Fruit fly (Drosophila melanogaster) whole organism, prepupa: ENCODE results near the gene Pgm1.

Experiments
- Blimp-1 ChIP-seq: fragments of 200-800 bp; sonication (Bioruptor generic); optimal IDR thresholded peaks from 3 replicates; lab custom pipeline; 2017; ENCODE audit warnings: missing biosample characterization, missing genetic modification characterization, mild to moderate bottlenecking, moderate library complexity, missing genetic modification reagents
- CG10631 ChIP-seq: fragments of 200-800 bp; sonication (Bioruptor generic); optimal IDR thresholded peaks from 2 replicates; lab custom pipeline; 2016; ENCODE audit warnings: missing biosample characterization, missing genetic modification characterization
- CG10669 ChIP-seq: fragments of 200-800 bp; sonication (Bioruptor generic); optimal IDR thresholded peaks from 3 replicates; lab custom pipeline; 2018; ENCODE audit warnings: missing biosample characterization, mild to moderate bottlenecking, missing genetic modification characterization, moderate library complexity
- CG11762 ChIP-seq: fragments of 200-800 bp; sonication (Bioruptor generic); optimal IDR thresholded peaks from 3 replicates; lab custom pipeline; 2016; ENCODE audit warnings: missing biosample characterization, missing genetic modification characterization; ENCODE audit not compliant: insufficient read depth
- CG16779 ChIP-seq: fragments of 200-800 bp; sonication (Bioruptor generic); optimal IDR thresholded peaks from 3 replicates; lab custom pipeline; 2017; ENCODE audit warnings: missing biosample characterization, mild to moderate bottlenecking, missing genetic modification characterization
- CG3032 ChIP-seq: fragments of 200-800 bp; optimal IDR thresholded peaks from 2 replicates; lab custom pipeline; 2019; ENCODE audit warnings: missing biosample characterization, mild to moderate bottlenecking, missing genetic modification characterization, moderate library complexity
- CG32006 ChIP-seq: fragments of 200-800 bp; sonication (Bioruptor generic); optimal IDR thresholded peaks from 3 replicates; lab custom pipeline; 2017; ENCODE audit warnings: missing biosample characterization, mild to moderate bottlenecking, missing genetic modification characterization
- CG34406 ChIP-seq: fragments of 200-800 bp; sonication (Bioruptor generic); optimal IDR thresholded peaks from 3 replicates; lab custom pipeline; 2016; ENCODE audit warnings: missing biosample characterization, missing genetic modification characterization
- CG3919 ChIP-seq: fragments of 200-800 bp; sonication (Bioruptor generic); optimal IDR thresholded peaks from 3 replicates; lab custom pipeline; 2016; ENCODE audit warnings: missing biosample characterization, missing genetic modification characterization
- CG4318 ChIP-seq: fragments of 200-800 bp; sonication (Bioruptor generic); optimal IDR thresholded peaks from 3 replicates; lab custom pipeline; 2017; ENCODE audit warnings: missing biosample characterization, mild to moderate bottlenecking, missing genetic modification characterization
- CG6276 ChIP-seq: fragments of 200-800 bp; sonication (Bioruptor generic); optimal IDR thresholded peaks from 2 replicates; lab custom pipeline; 2017; ENCODE audit warnings: missing biosample characterization, mild to moderate bottlenecking, missing genetic modification characterization
- CG6792 ChIP-seq: fragments of 200-800 bp; sonication (Bioruptor generic); optimal IDR thresholded peaks from 3 replicates; lab custom pipeline; 2016; ENCODE audit warnings: missing biosample characterization, missing genetic modification characterization
- CG6808 ChIP-seq: fragments of 200-800 bp; sonication (Bioruptor generic); optimal IDR thresholded peaks from 3 replicates; lab custom pipeline; 2017; ENCODE audit warnings: missing biosample characterization, missing genetic modification characterization, mild to moderate bottlenecking, moderate library complexity, missing genetic modification reagents
- CG7368 ChIP-seq: fragments of 200-800 bp; sonication (Bioruptor generic); optimal IDR thresholded peaks from 3 replicates; lab custom pipeline; 2016; ENCODE audit warnings: missing biosample characterization, missing genetic modification characterization
- CG8319 ChIP-seq: fragments of 200-800 bp; sonication (Bioruptor generic); optimal IDR thresholded peaks from 3 replicates; lab custom pipeline; 2016; ENCODE audit warnings: missing biosample characterization, missing genetic modification characterization
- Eip75B ChIP-seq: fragments of 200-800 bp; sonication (Bioruptor generic); optimal IDR thresholded peaks from 3 replicates; lab custom pipeline; 2016; ENCODE audit warnings: missing biosample characterization, missing genetic modification characterization
- Eip78C ChIP-seq: fragments of 200-800 bp; sonication (Bioruptor generic); peaks from one replicate; lab custom pipeline; 2016; ENCODE audit warnings: missing biosample characterization, missing genetic modification characterization
- Eip93F ChIP-seq: fragments of 200-800 bp; sonication (Bioruptor generic); optimal IDR thresholded peaks from 2 replicates; lab custom pipeline; 2016; ENCODE audit warnings: missing biosample characterization, mild to moderate bottlenecking, missing genetic modification characterization
- Ets96B ChIP-seq: fragments of 200-800 bp; optimal IDR thresholded peaks from 2 replicates; lab custom pipeline; 2019; ENCODE audit warnings: missing biosample characterization, mild to moderate bottlenecking, missing genetic modification characterization, moderate library complexity
- Hr39 ChIP-seq: fragments of 200-800 bp; sonication (Bioruptor generic); optimal IDR thresholded peaks from 2 replicates; lab custom pipeline; 2016; ENCODE audit warnings: missing biosample characterization, missing genetic modification characterization
- Lpt ChIP-seq: fragments of 200-800 bp; sonication (Bioruptor generic); optimal IDR thresholded peaks from 3 replicates; lab custom pipeline; 2016; ENCODE audit warnings: missing biosample characterization, missing genetic modification characterization
- OdsH ChIP-seq: fragments of 200-800 bp; sonication (Bioruptor generic); optimal IDR thresholded peaks from 3 replicates; lab custom pipeline; 2016; ENCODE audit warnings: missing biosample characterization, missing genetic modification characterization
- Smox ChIP-seq: fragments of 200-800 bp; sonication (Bioruptor generic); optimal IDR thresholded peaks from 3 replicates; lab custom pipeline; 2016; ENCODE audit warnings: missing biosample characterization, missing genetic modification characterization
- Sox102F ChIP-seq: fragments of 200-800 bp; sonication (Bioruptor generic); optimal IDR thresholded peaks from 2 replicates; lab custom pipeline; 2016; ENCODE audit warnings: missing biosample characterization, mild to moderate bottlenecking, missing genetic modification characterization
- Sox14 ChIP-seq: fragments of 200-800 bp; sonication (Bioruptor generic); optimal IDR thresholded peaks from 3 replicates; lab custom pipeline; 2016; ENCODE audit warnings: missing biosample characterization, missing genetic modification characterization
- achi ChIP-seq: fragments of 200-800 bp; sonication (Bioruptor generic); optimal IDR thresholded peaks from 3 replicates; lab custom pipeline; 2016; ENCODE audit warnings: missing biosample characterization, missing genetic modification characterization
- acj6 ChIP-seq: fragments of 200-800 bp; sonication (Bioruptor generic); optimal IDR thresholded peaks from 3 replicates; lab custom pipeline; 2016; ENCODE audit warnings: missing biosample characterization, missing genetic modification characterization
- dac ChIP-seq: fragments of 200-800 bp; sonication (Bioruptor generic); optimal IDR thresholded peaks from 2 replicates; lab custom pipeline; 2017; ENCODE audit warnings: missing biosample characterization, mild to moderate bottlenecking, missing genetic modification characterization
- dsx ChIP-seq: fragments of 200-800 bp; optimal IDR thresholded peaks from 3 replicates; lab custom pipeline; 2019; ENCODE audit warnings: missing biosample characterization, mild to moderate bottlenecking, missing genetic modification characterization, moderate library complexity; ENCODE audit not compliant: poor library complexity, severe bottlenecking
- eg ChIP-seq: fragments of 200-800 bp; sonication (Bioruptor generic); IDR thresholded peaks from 3 replicates; pipeline ENCODE4 v1.3.6; 2022; ENCODE audit warnings: missing biosample characterization, missing genetic modification characterization
- esn ChIP-seq: fragments of 200-800 bp; sonication (Bioruptor generic); optimal IDR thresholded peaks from 2 replicates; lab custom pipeline; 2016; ENCODE audit warnings: missing biosample characterization, mild to moderate bottlenecking, missing genetic modification characterization, moderate library complexity
- fd85E ChIP-seq: fragments of 200-800 bp; sonication (Bioruptor generic); optimal IDR thresholded peaks from 3 replicates; lab custom pipeline; 2016; ENCODE audit warnings: missing biosample characterization, missing genetic modification characterization
- fkh ChIP-seq: fragments of 200-800 bp; sonication (Bioruptor generic); optimal IDR thresholded peaks from 3 replicates; lab custom pipeline; 2017; ENCODE audit warnings: missing biosample characterization, mild to moderate bottlenecking, missing genetic modification characterization, moderate library complexity
- lz ChIP-seq: fragments of 200-800 bp; sonication (Bioruptor generic); optimal IDR thresholded peaks from 3 replicates; lab custom pipeline; 2016; ENCODE audit warnings: missing biosample characterization, missing genetic modification characterization
- pdm3 ChIP-seq: fragments of 200-800 bp; sonication (Bioruptor generic); optimal IDR thresholded peaks from 3 replicates; lab custom pipeline; 2016; ENCODE audit warnings: missing biosample characterization, missing genetic modification characterization
- salr ChIP-seq, 2 experiments: fragments of 200-800 bp; sonication (Bioruptor generic); optimal IDR thresholded peaks; 3 replicates each; lab custom pipeline; 2016 to 2018; ENCODE audit warnings: missing biosample characterization in 2 of 2, missing genetic modification characterization in 2 of 2, mild to moderate bottlenecking in 1 of 2
- spab ChIP-seq: fragments of 200-800 bp; sonication (Bioruptor generic); optimal IDR thresholded peaks from 2 replicates; lab custom pipeline; 2017; ENCODE audit warnings: missing biosample characterization, mild to moderate bottlenecking, missing genetic modification characterization, missing genetic modification reagents
- ss ChIP-seq, 2 experiments: fragments of 200-800 bp; sonication (Bioruptor generic); optimal IDR thresholded peaks; 2 replicates in 1 of 2; 3 replicates in 1 of 2; lab custom pipeline; 2017 to 2018; ENCODE audit warnings: mild to moderate bottlenecking in 2 of 2, missing biosample characterization in 2 of 2, missing genetic modification characterization in 2 of 2, moderate library complexity in 1 of 2
- svp ChIP-seq: fragments of 200-800 bp; sonication (Bioruptor generic); peaks from one replicate; lab custom pipeline; 2016; ENCODE audit warnings: missing biosample characterization, missing genetic modification characterization
- topi ChIP-seq: fragments of 200-800 bp; sonication (Bioruptor generic); optimal IDR thresholded peaks from 3 replicates; lab custom pipeline; 2016; ENCODE audit warnings: missing biosample characterization, missing genetic modification characterization
- vri ChIP-seq: fragments of 200-800 bp; sonication (Bioruptor generic); optimal IDR thresholded peaks from 3 replicates; lab custom pipeline; 2016; ENCODE audit warnings: missing biosample characterization, mild to moderate bottlenecking, missing genetic modification characterization

Pgm1 gene

dm6 chr3L:16172809-16173276 lies 44.5 kb upstream of the Pgm1 start (continued):
- peak; percentile 65 for TF ChIP-seq CG6792 (GFP tag; lab: Kevin White, UChicago)
- TF ChIP-seq dsx (GFP tag; lab: Kevin White, UChicago) = peak; percentile 71
- peak; percentile 64 for TF ChIP-seq Sox14
- no peak for TF ChIP-seq eg (GFP tag; lab: Robert Waterston, UW)
- TF ChIP-seq Sox102F = peak; percentile 61
- peak; percentile 83 for TF ChIP-seq CG10631
- no peak for TF ChIP-seq dac (GFP tag; lab: Kevin White, UChicago)
- peak; percentile 49 for TF ChIP-seq CG4318 (GFP tag; lab: Kevin White, UChicago)

DNA sequence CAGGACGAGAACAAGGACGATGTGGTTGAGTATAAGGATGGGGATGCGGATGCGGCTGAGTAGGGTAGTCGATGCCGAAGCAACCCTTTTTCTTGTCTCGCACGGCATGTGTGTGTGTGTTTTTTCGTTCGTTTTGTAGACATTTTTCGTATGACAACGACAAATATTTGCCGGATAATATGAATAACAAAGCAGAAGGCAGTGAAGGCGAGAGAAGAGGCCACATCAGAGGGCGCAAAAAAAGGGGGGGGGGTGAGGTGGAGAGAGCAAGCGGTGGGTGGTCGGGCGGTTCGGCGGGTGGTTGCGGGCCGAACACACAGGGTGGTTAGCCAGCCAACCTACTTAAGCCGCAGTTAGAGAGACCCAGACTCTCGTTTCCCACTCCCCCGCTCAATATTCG lies 44.0 kb upstream of the Pgm1 start:
- peak; percentile 18 for TF ChIP-seq fkh
- TF ChIP-seq dac (GFP tag; lab: Kevin White, UChicago) = no peak
- no peak for TF ChIP-seq CG6792 (GFP tag; lab: Kevin White, UChicago)
- no peak for TF ChIP-seq Eip93F
- no peak for TF ChIP-seq lz

DNA sequence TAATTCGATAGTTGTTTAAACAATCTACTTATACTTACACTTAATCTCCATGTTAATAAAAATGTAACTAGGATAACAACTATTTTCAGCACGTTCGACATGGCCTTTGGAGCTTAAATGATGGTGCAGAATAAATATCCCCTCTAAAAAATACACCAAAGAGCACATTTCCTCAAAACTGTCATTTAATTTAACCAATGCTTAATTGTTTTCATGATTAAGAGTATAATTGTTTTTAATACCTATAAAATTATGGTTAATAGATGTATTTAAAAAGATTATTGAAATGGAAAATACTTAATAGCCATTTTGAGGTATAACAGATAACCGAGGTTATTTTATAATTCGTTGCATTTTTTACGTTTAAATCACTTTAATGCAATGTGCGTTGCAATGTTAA lies 42.9 kb upstream of the Pgm1 start, which contains the start of gene CG33795:
TSS of gene CG33795 (minus strand) at position 101 of the 400 bp plus-strand sequence.
- TF ChIP-seq Hr39 (GFP tag; lab: Kevin White, UChicago) (no peak), acj6 (GFP tag; lab: Kevin White, UChicago) (no peak), Lpt (no peak), Eip78C (no peak), Sox14 (no peak), Eip75B (GFP tag; lab: Kevin White, UChicago) (no peak), CG11762 (GFP tag; lab: Kevin White, UChicago) (no peak)

DNA sequence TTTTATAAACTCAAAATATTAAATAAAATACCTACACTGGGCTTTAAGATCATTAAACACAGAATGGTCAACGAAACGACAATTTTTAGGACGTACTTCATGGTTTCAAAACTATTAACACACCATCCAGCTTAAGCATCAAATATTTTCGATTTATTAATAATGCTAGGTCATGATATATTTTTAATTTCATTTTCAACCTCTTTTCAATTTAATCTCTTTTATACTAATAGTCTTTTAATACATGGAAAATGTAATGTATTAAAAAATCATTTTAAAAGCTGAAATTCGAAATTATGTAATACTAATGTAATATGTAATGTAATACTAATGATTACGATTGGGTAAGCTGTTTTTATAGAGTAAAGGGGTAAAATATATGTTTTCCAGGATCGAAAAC lies 41.7 kb upstream of the Pgm1 start, which contains the start of gene CG33796:
TSS of gene CG33796 (minus strand) at position 101 of the 400 bp plus-strand sequence.
- no peak for TF ChIP-seq Blimp-1 (GFP tag; lab: Kevin White, UChicago)
- TF ChIP-seq Ets96B = no peak
- TF ChIP-seq Sox102F = no peak
- no peak for TF ChIP-seq Lpt
- TF ChIP-seq CG16779 = no peak
- TF ChIP-seq CG8319 (GFP tag; lab: Kevin White, UChicago) = no peak
- no peak for TF ChIP-seq Eip93F
- no peak for TF ChIP-seq topi (GFP tag; lab: Kevin White, UChicago)
- no peak for TF ChIP-seq CG6276 (GFP tag; lab: Kevin White, UChicago)
- no peak for TF ChIP-seq Eip78C
- TF ChIP-seq achi (GFP tag; lab: Kevin White, UChicago) = no peak
- TF ChIP-seq fd85E = no peak
- no peak for TF ChIP-seq svp (GFP tag; lab: Kevin White, UChicago)
- no peak for TF ChIP-seq CG11762 (GFP tag; lab: Kevin White, UChicago)

dm6 chr3L:16168503-16169189 lies 40.3 kb upstream of the Pgm1 start:
- TF ChIP-seq CG10669 (GFP tag; lab: Kevin White, UChicago) (peak; percentile 16), spab (GFP tag; lab: Kevin White, UChicago) (peak; percentile 51), Eip78C (peak; percentile 46), CG11762 (GFP tag; lab: Kevin White, UChicago) (peak; percentile 23), Lpt (peak; percentile 26), Ets96B (peak; percentile 60), lz (no peak), pdm3 (GFP tag; lab: Kevin White, UChicago) (peak; percentile 2), CG34406 (GFP tag; lab: Kevin White, UChicago) (peak; percentile 26), CG3032 (peak; percentile 61), CG10631 (peak; percentile 40), Smox (no peak), CG32006 (peak; percentile 46), CG7368 (peak; percentile 6), vri (no peak), CG3919 (GFP tag; lab: Kevin White, UChicago) (peak; percentile 46), achi (GFP tag; lab: Kevin White, UChicago) (peak; percentile 40), OdsH (peak; percentile 23), ss (GFP tag; optimal IDR thresholded peaks at IDR 0.05; lab: Kevin White, UChicago) (peak in 1 of 2 experiments; percentile 43), dsx (GFP tag; lab: Kevin White, UChicago) (peak; percentile 36), Blimp-1 (GFP tag; lab: Kevin White, UChicago) (no peak), salr (GFP tag; optimal IDR thresholded peaks at IDR 0.05; lab: Kevin White, UChicago) (peak in 1 of 2 experiments; percentile 39), esn (GFP tag; lab: Kevin White, UChicago) (no peak), CG6808 (GFP tag; lab: Kevin White, UChicago) (peak; percentile 21)
